Fruit fly (Drosophila melanogaster) whole organism, embryonic: Measurements from ENCODE around the gene Ndae1.

Experiments used
- BtbVII ChIP-seq: fragments of 200-800 bp; sonication (Bioruptor generic); optimal IDR thresholded peaks from 3 replicates; lab custom pipeline; 2017; ENCODE audit warnings: missing biosample characterization, mild to moderate bottlenecking, missing genetic modification characterization
- Bteb2 ChIP-seq: fragments of 200-800 bp; sonication (Bioruptor generic); optimal IDR thresholded peaks from 2 replicates; lab custom pipeline; 2016; ENCODE audit warnings: missing biosample characterization, missing genetic modification characterization
- CG10462 ChIP-seq: fragments of 200-800 bp; sonication (Bioruptor generic); optimal IDR thresholded peaks from 2 replicates; lab custom pipeline; 2016; ENCODE audit warnings: missing biosample characterization, missing genetic modification characterization
- CG18011 ChIP-seq: fragments of 200-800 bp; sonication (Bioruptor generic); optimal IDR thresholded peaks from 2 replicates; lab custom pipeline; 2017; ENCODE audit warnings: missing biosample characterization, missing genetic modification characterization, mild to moderate bottlenecking, moderate library complexity, missing genotype
- CG18599 ChIP-seq: fragments of 200-800 bp; sonication (Bioruptor generic); optimal IDR thresholded peaks from 3 replicates; lab custom pipeline; 2017; ENCODE audit warnings: missing biosample characterization, missing genetic modification characterization, mild to moderate bottlenecking, moderate library complexity, missing genetic modification reagents
- CG33213 ChIP-seq: fragments of 200-800 bp; sonication (Bioruptor generic); optimal IDR thresholded peaks from 3 replicates; lab custom pipeline; 2016; ENCODE audit warnings: missing biosample characterization, missing genetic modification characterization
- CG9609 ChIP-seq: fragments of 200-800 bp; sonication (Bioruptor generic); optimal IDR thresholded peaks from 3 replicates; lab custom pipeline; 2016; ENCODE audit warnings: missing biosample characterization, missing genetic modification characterization
- Dbx ChIP-seq: fragments of 200-800 bp; sonication (Bioruptor generic); IDR thresholded peaks from 3 replicates; pipeline ENCODE4 v1.3.6; 2022; ENCODE audit warnings: missing biosample characterization, missing genetic modification characterization
- Pdp1 ChIP-seq, 2 experiments: fragments of 200-800 bp; sonication (Bioruptor generic); optimal IDR thresholded peaks; 3 replicates each; lab custom pipeline; 2016; ENCODE audit warnings: missing biosample characterization in 2 of 2, missing genetic modification characterization in 2 of 2, mild to moderate bottlenecking in 1 of 2, moderate library complexity in 1 of 2
- Sry-δ ChIP-seq: fragments of 200-800 bp; sonication (Bioruptor generic); optimal IDR thresholded peaks from 2 replicates; lab custom pipeline; 2016; ENCODE audit warnings: missing biosample characterization, missing genetic modification characterization
- fd96Cb ChIP-seq: fragments of 200-800 bp; sonication (Bioruptor generic); optimal IDR thresholded peaks from 2 replicates; lab custom pipeline; 2018; ENCODE audit warnings: missing biosample characterization, mild to moderate bottlenecking, missing genetic modification characterization, moderate library complexity
- pnt ChIP-seq: fragments of 200-800 bp; sonication (Bioruptor generic); optimal IDR thresholded peaks from 3 replicates; lab custom pipeline; 2016; ENCODE audit warnings: missing biosample characterization, missing genetic modification characterization
- vfl ChIP-seq: fragments of 200-800 bp; sonication (Bioruptor generic); optimal IDR thresholded peaks from 2 replicates; lab custom pipeline; 2016; ENCODE audit warnings: missing biosample characterization, missing genetic modification characterization

dm6 chr2L:7213532-7213931 lies 35.6 kb downstream of the Ndae1 start:
- no peak for TF ChIP-seq CG33213
- TF ChIP-seq CG9609 (GFP tag; lab: Kevin White, UChicago): no peak
- no peak for TF ChIP-seq Dbx (GFP tag; lab: Robert Waterston, UW)
- TF ChIP-seq CG10462 (GFP tag; lab: Kevin White, UChicago): no peak
- no peak for TF ChIP-seq Sry-δ (GFP tag; lab: Kevin White, UChicago)
- TF ChIP-seq fd96Cb (tag; lab: Kevin White, UChicago): no peak
- TF ChIP-seq Pdp1 (GFP tag; optimal IDR thresholded peaks at IDR 0.05; lab: Kevin White, UChicago): peak in 1 of 2 experiments; percentile 10
- no peak for TF ChIP-seq pnt (GFP tag; lab: Kevin White, UChicago)
- no peak for TF ChIP-seq CG18011
- TF ChIP-seq Bteb2: no peak
- TF ChIP-seq BtbVII: no peak
- no peak for TF ChIP-seq CG18599 (GFP tag; lab: Kevin White, UChicago)
- TF ChIP-seq vfl (GFP tag; lab: Kevin White, UChicago): no peak
